ENCODE assay signal across 4 worm cellular contexts in genomic region chrX:11137632-11138031, ce11.
TF ChIP-seq lines count a peak whose summit lies in the region.

No protein-coding gene starts in this region.

TF ChIP-seq in whole organism, L1 larva, 84 proteins besides CTCF, POLR2A, EP300 and RAD21:
- TF ChIP-seq blmp-1 (tag; optimal IDR thresholded peaks at IDR 0.05; lab: Kevin White, UChicago) = peak; percentile 4
- TF ChIP-seq dpl-1 (GFP tag; optimal IDR thresholded peaks at IDR 0.05; lab: Kevin White, UChicago) = no peak
- no peak for TF ChIP-seq ztf-11 (tag; optimal IDR thresholded peaks at IDR 0.05; lab: Kevin White, UChicago)
- TF ChIP-seq mab-9 (GFP tag; IDR thresholded peaks at IDR 0.05; lab: Robert Waterston, UW) = peak; percentile 68
- peak; percentile 14 for TF ChIP-seq unc-30 (tag; optimal IDR thresholded peaks at IDR 0.05; lab: Kevin White, UChicago)
- TF ChIP-seq lin-14 (GFP tag; optimal IDR thresholded peaks at IDR 0.05; lab: Kevin White, UChicago) = peak; percentile 18
- no peak for TF ChIP-seq jun-1 (tag; optimal IDR thresholded peaks at IDR 0.05; lab: Kevin White, UChicago)

TF ChIP-seq in whole organism, L2 larva, 48 proteins besides CTCF, POLR2A, EP300 and RAD21:
- TF ChIP-seq nhr-11 (tag; optimal IDR thresholded peaks at IDR 0.05; lab: Kevin White, UChicago) (no peak), Y55F3AM.14 (GFP tag; optimal IDR thresholded peaks at IDR 0.05; lab: Kevin White, UChicago) (no peak), ceh-82 (tag; optimal IDR thresholded peaks at IDR 0.05; lab: Kevin White, UChicago) (no peak), nhr-25 (tag; optimal IDR thresholded peaks at IDR 0.05; lab: Kevin White, UChicago) (no peak), alr-1 (tag; optimal IDR thresholded peaks at IDR 0.05; lab: Kevin White, UChicago) (peak; percentile 47), unc-55 (GFP tag; optimal IDR thresholded peaks at IDR 0.05; lab: Kevin White, UChicago) (peak; percentile 68), egl-27 (tag; optimal IDR thresholded peaks at IDR 0.05; lab: Kevin White, UChicago) (no peak), nhr-237 (tag; optimal IDR thresholded peaks at IDR 0.05; lab: Kevin White, UChicago) (no peak), mab-5 (tag; optimal IDR thresholded peaks at IDR 0.05; lab: Kevin White, UChicago) (peak; percentile 82)

TF ChIP-seq in whole organism, L3 larva, 47 proteins besides CTCF, POLR2A, EP300 and RAD21:
- TF ChIP-seq lin-39 (tag; optimal IDR thresholded peaks at IDR 0.05; lab: Kevin White, UChicago) (peak; percentile 60), R02D3.7 (tag; optimal IDR thresholded peaks at IDR 0.05; lab: Kevin White, UChicago) (no peak), ceh-82 (tag; optimal IDR thresholded peaks at IDR 0.05; lab: Kevin White, UChicago) (no peak), elt-1 (tag; optimal IDR thresholded peaks at IDR 0.05; lab: Kevin White, UChicago) (peak; percentile 78)

TF ChIP-seq in whole organism, mixed stage, embryonic, 35 proteins besides CTCF, POLR2A, EP300 and RAD21:
- TF ChIP-seq elt-1 (tag; optimal IDR thresholded peaks at IDR 0.05; lab: Kevin White, UChicago; ENCODE audit: borderline replicate concordance, insufficient read depth) = peak; percentile 15
- no peak for TF ChIP-seq mep-1 (tag; optimal IDR thresholded peaks at IDR 0.05; lab: Kevin White, UChicago)

Comparison
In these comparisons a context has a peak if more than half of its experiments do, and no peak if none do; other contexts are left out.
1. Of the 22 proteins assayed by ChIP-seq in both whole organism, L1 larva and whole organism, L2 larva: peak only in whole organism, L1 larva: blmp-1; only in whole organism, L2 larva: alr-1; in both: none; in neither: 20.